Fruit fly (Drosophila melanogaster) whole organism, embryonic: ENCODE results near the gene Trf.
A peak's percentile ranks its signal among the peaks of the same experiment; 100 is the strongest.

Experiments used
- ATbp ChIP-seq: fragments of 200-800 bp; sonication (Bioruptor generic); optimal IDR thresholded peaks from 2 replicates; lab custom pipeline; 2017; ENCODE audit warnings: missing biosample characterization, mild to moderate bottlenecking, missing genetic modification characterization, missing genetic modification reagents
- Atf3 ChIP-seq: fragments of 200-800 bp; sonication (Bioruptor generic); optimal IDR thresholded peaks from 3 replicates; lab custom pipeline; 2016; ENCODE audit warnings: missing biosample characterization, missing genetic modification characterization
- Awh ChIP-seq: fragments of 200-800 bp; sonication (Bioruptor generic); IDR thresholded peaks from 2 replicates; pipeline ENCODE4, ENCODE4 v1.3.6; 2022; ENCODE audit warnings: missing biosample characterization, missing genetic modification characterization
- BtbVII ChIP-seq: fragments of 200-800 bp; sonication (Bioruptor generic); optimal IDR thresholded peaks from 3 replicates; lab custom pipeline; 2017; ENCODE audit warnings: missing biosample characterization, mild to moderate bottlenecking, missing genetic modification characterization
- CG10147 ChIP-seq: fragments of 200-800 bp; sonication (Bioruptor generic); optimal IDR thresholded peaks from 2 replicates; lab custom pipeline; 2019; ENCODE audit warnings: missing biosample characterization, mild to moderate bottlenecking, missing genetic modification characterization, moderate library complexity
- CG11093 ChIP-seq: fragments of 200-800 bp; sonication (Bioruptor generic); IDR thresholded peaks from 3 replicates; pipeline ENCODE4 v1.3.6; 2022; ENCODE audit warnings: missing biosample characterization, missing genetic modification characterization
- CG11247 ChIP-seq: fragments of 200-800 bp; sonication (Bioruptor generic); IDR thresholded peaks from 2 replicates; pipeline ENCODE4 v1.3.6; 2022; ENCODE audit warnings: missing biosample characterization, missing genetic modification characterization
- CG11696 ChIP-seq: fragments of 200-800 bp; sonication (Bioruptor generic); IDR thresholded peaks from 2 replicates; pipeline ENCODE4 v1.3.6; 2022; ENCODE audit warnings: missing biosample characterization, missing genetic modification characterization
- CG12236 ChIP-seq: fragments of 200-800 bp; sonication (Bioruptor generic); optimal IDR thresholded peaks from 2 replicates; lab custom pipeline; 2016; ENCODE audit warnings: missing biosample characterization, missing genetic modification characterization
- CG13894 ChIP-seq: fragments of 200-800 bp; sonication (Bioruptor generic); optimal IDR thresholded peaks from 3 replicates; lab custom pipeline; 2018; ENCODE audit warnings: missing biosample characterization, mild to moderate bottlenecking, missing genetic modification characterization, moderate library complexity
- CG15479 ChIP-seq: fragments of 200-800 bp; sonication (Bioruptor generic); optimal IDR thresholded peaks from 3 replicates; lab custom pipeline; 2019; ENCODE audit warnings: missing biosample characterization, mild to moderate bottlenecking, missing genetic modification characterization, moderate library complexity
- CG16813 ChIP-seq: fragments of 200-800 bp; sonication (Bioruptor generic); IDR thresholded peaks from 3 replicates; pipeline ENCODE4 v1.3.6; 2022; ENCODE audit warnings: missing biosample characterization, missing genetic modification characterization; ENCODE audit not compliant: partially characterized antibody
- CG18262 ChIP-seq: fragments of 200-800 bp; optimal IDR thresholded peaks from 3 replicates; lab custom pipeline; 2019; ENCODE audit warnings: missing biosample characterization, mild to moderate bottlenecking, missing genetic modification characterization, moderate library complexity
- CG2116 ChIP-seq: fragments of 200-800 bp; sonication (Bioruptor generic); optimal IDR thresholded peaks from 3 replicates; lab custom pipeline; 2018; ENCODE audit warnings: missing biosample characterization, mild to moderate bottlenecking, missing genetic modification characterization
- CG2120 ChIP-seq: fragments of 200-800 bp; sonication (Bioruptor generic); optimal IDR thresholded peaks from 3 replicates; lab custom pipeline; 2016; ENCODE audit warnings: missing biosample characterization, missing genetic modification characterization
- CG2202 ChIP-seq: fragments of 200-800 bp; sonication (Bioruptor generic); optimal IDR thresholded peaks from 2 replicates; lab custom pipeline; 2018; ENCODE audit warnings: missing biosample characterization, mild to moderate bottlenecking, missing genetic modification characterization
- CG33213 ChIP-seq: fragments of 200-800 bp; sonication (Bioruptor generic); optimal IDR thresholded peaks from 3 replicates; lab custom pipeline; 2016; ENCODE audit warnings: missing biosample characterization, missing genetic modification characterization
- CG42726 ChIP-seq: fragments of 200-800 bp; sonication (Bioruptor generic); IDR thresholded peaks from 2 replicates; pipeline ENCODE4 v1.3.6; 2022; ENCODE audit warnings: missing biosample characterization, missing genetic modification characterization; ENCODE audit not compliant: partially characterized antibody
- CG6689 ChIP-seq: fragments of 200-800 bp; sonication (Bioruptor generic); IDR thresholded peaks from 2 replicates; pipeline ENCODE4 v1.3.6; 2022; ENCODE audit warnings: missing biosample characterization, missing genetic modification characterization
- CG8478 ChIP-seq: fragments of >200 bp; optimal IDR thresholded peaks from 2 replicates; lab custom pipeline; 2018
- Dref ChIP-seq: fragments of 200-800 bp; sonication (Bioruptor generic); IDR thresholded peaks from 2 replicates; pipeline ENCODE4 v1.3.6; 2022; ENCODE audit warnings: missing biosample characterization, missing genetic modification characterization
- E2f1 ChIP-seq: fragments of 200-800 bp; sonication (Bioruptor generic); IDR thresholded peaks from 2 replicates; pipeline ENCODE4 v1.3.6; 2022; ENCODE audit warnings: missing biosample characterization, missing genetic modification characterization
- Elba2 ChIP-seq: fragments of 200-800 bp; sonication (Bioruptor generic); optimal IDR thresholded peaks from 3 replicates; lab custom pipeline; 2016; ENCODE audit warnings: missing biosample characterization, missing genetic modification characterization
- H2.0 ChIP-seq: fragments of 200-800 bp; sonication (Bioruptor generic); IDR thresholded peaks from 2 replicates; pipeline ENCODE4 v1.3.6; 2022; ENCODE audit warnings: missing biosample characterization, missing genetic modification characterization
- HLH3B ChIP-seq: fragments of 200-800 bp; sonication (Bioruptor generic); IDR thresholded peaks from 2 replicates; pipeline ENCODE4 v1.3.6; 2022; ENCODE audit warnings: missing biosample characterization, missing genetic modification characterization
- HLH54F ChIP-seq: fragments of 200-800 bp; sonication (Bioruptor generic); optimal IDR thresholded peaks from 3 replicates; lab custom pipeline; 2016; ENCODE audit warnings: missing biosample characterization, missing genetic modification characterization
- Hmr ChIP-seq: fragments of 200-800 bp; sonication (Bioruptor generic); optimal IDR thresholded peaks from 3 replicates; lab custom pipeline; 2017; ENCODE audit warnings: mild to moderate bottlenecking, missing biosample characterization, missing genetic modification reagents, missing genetic modification characterization
- Lhr ChIP-seq: fragments of 200-800 bp; sonication (Bioruptor generic); optimal IDR thresholded peaks from 3 replicates; lab custom pipeline; 2017; ENCODE audit warnings: mild to moderate bottlenecking, missing biosample characterization, missing genetic modification reagents, missing genetic modification characterization
- Mad ChIP-seq: fragments of 200-800 bp; sonication (Bioruptor generic); optimal IDR thresholded peaks from 2 replicates; lab custom pipeline; 2016; ENCODE audit warnings: missing biosample characterization, missing genetic modification characterization
- Nf-YA ChIP-seq: fragments of 200-800 bp; sonication (Bioruptor generic); IDR thresholded peaks from 2 replicates; pipeline ENCODE4 v1.3.6; 2022; ENCODE audit warnings: missing biosample characterization, missing genetic modification characterization
- PHDP ChIP-seq: fragments of 200-800 bp; sonication (Bioruptor generic); optimal IDR thresholded peaks from 3 replicates; lab custom pipeline; 2018; ENCODE audit warnings: missing biosample characterization, mild to moderate bottlenecking, missing genetic modification characterization, moderate library complexity
- Ptx1 ChIP-seq: fragments of 200-800 bp; sonication (Bioruptor generic); IDR thresholded peaks from 2 replicates; pipeline ENCODE4 v1.3.6; 2022; ENCODE audit warnings: missing biosample characterization, missing genetic modification characterization
- Ravus ChIP-seq: fragments of 200-800 bp; sonication (Bioruptor generic); IDR thresholded peaks from 2 replicates; pipeline ENCODE4 v1.3.6; 2022; ENCODE audit warnings: missing biosample characterization, missing genetic modification characterization
- Sry-β ChIP-seq: fragments of 200-800 bp; sonication (Bioruptor generic); optimal IDR thresholded peaks from 2 replicates; lab custom pipeline; 2018; ENCODE audit warnings: missing biosample characterization, mild to moderate bottlenecking, missing genetic modification characterization, moderate library complexity
- TFAM ChIP-seq: fragments of 200-800 bp; sonication (Bioruptor generic); optimal IDR thresholded peaks from 2 replicates; lab custom pipeline; 2017; ENCODE audit warnings: missing biosample characterization, missing genetic modification characterization, inconsistent platforms
- ato ChIP-seq: fragments of 200-800 bp; sonication (Bioruptor generic); IDR thresholded peaks from 2 replicates; pipeline ENCODE4 v1.3.6; 2022; ENCODE audit warnings: missing biosample characterization, missing genetic modification characterization; ENCODE audit not compliant: partially characterized antibody
- caup ChIP-seq: fragments of 200-800 bp; sonication (Bioruptor generic); optimal IDR thresholded peaks from 3 replicates; lab custom pipeline; 2017; ENCODE audit warnings: missing biosample characterization, mild to moderate bottlenecking, missing genetic modification characterization, moderate library complexity; ENCODE audit not compliant: severe bottlenecking
- chm ChIP-seq: fragments of 200-800 bp; sonication (Bioruptor generic); IDR thresholded peaks from 2 replicates; pipeline ENCODE4 v1.3.6; 2022; ENCODE audit warnings: missing biosample characterization, missing genetic modification characterization
- danr ChIP-seq: fragments of 200-800 bp; sonication (Bioruptor generic); IDR thresholded peaks from 2 replicates; pipeline ENCODE4 v1.3.6; 2022; ENCODE audit warnings: missing biosample characterization, missing genetic modification characterization
- dimm ChIP-seq: fragments of 200-800 bp; sonication (Bioruptor generic); IDR thresholded peaks from 2 replicates; pipeline ENCODE4 v1.3.6; 2022; ENCODE audit warnings: missing biosample characterization, missing genetic modification characterization
- dpn ChIP-seq, 2 experiments: fragments of 200-800 bp; sonication (Bioruptor generic); optimal IDR thresholded peaks; 3 replicates each; lab custom pipeline; 2016; ENCODE audit warnings: missing biosample characterization in 2 of 2, missing genetic modification characterization in 2 of 2
- gfzf ChIP-seq: fragments of 200-800 bp; sonication (Bioruptor generic); optimal IDR thresholded peaks from 2 replicates; lab custom pipeline; 2016; ENCODE audit warnings: missing biosample characterization, mild to moderate bottlenecking, missing genetic modification characterization, moderate library complexity
- jigr1 ChIP-seq: fragments of 200-800 bp; sonication (Bioruptor generic); IDR thresholded peaks from 3 replicates; pipeline ENCODE4 v1.3.6; 2022; ENCODE audit warnings: missing biosample characterization, missing genetic modification characterization
- klu ChIP-seq: fragments of 200-800 bp; sonication (Bioruptor generic); IDR thresholded peaks from 2 replicates; pipeline ENCODE4 v1.3.6; 2022; ENCODE audit warnings: missing biosample characterization, missing genetic modification characterization
- pita ChIP-seq: fragments of 200-800 bp; sonication (Bioruptor generic); optimal IDR thresholded peaks from 2 replicates; lab custom pipeline; 2017; ENCODE audit warnings: missing biosample characterization, mild to moderate bottlenecking, missing genetic modification characterization
- prd ChIP-seq, 3 experiments: fragments of >200 bp in 2 of 3; fragments of 200-800 bp in 1 of 3; sonication (Bioruptor generic) in 1 of 3; optimal IDR thresholded peaks in 2 of 3; IDR thresholded peaks in 1 of 3; 2 replicates in 2 of 3; 3 replicates in 1 of 3; pipeline versions ENCODE4 v1.3.6 to Lab custom; 2017 to 2022; ENCODE audit warnings: missing biosample characterization in 1 of 3, missing genetic modification characterization in 1 of 3
- sna ChIP-seq: fragments of 200-800 bp; sonication (Bioruptor generic); IDR thresholded peaks from 2 replicates; pipeline ENCODE4 v1.3.6; 2022; ENCODE audit warnings: missing biosample characterization, missing genetic modification characterization; ENCODE audit not compliant: partially characterized antibody
- sqz ChIP-seq: fragments of 200-800 bp; sonication (Bioruptor generic); optimal IDR thresholded peaks from 3 replicates; lab custom pipeline; 2018; ENCODE audit warnings: missing biosample characterization, mild to moderate bottlenecking, missing genetic modification characterization
- trem ChIP-seq: fragments of 200-800 bp; optimal IDR thresholded peaks from 3 replicates; lab custom pipeline; 2019; ENCODE audit warnings: missing biosample characterization, mild to moderate bottlenecking, missing genetic modification characterization, moderate library complexity
- yki ChIP-seq: fragments of >200 bp; optimal IDR thresholded peaks from 3 replicates; lab custom pipeline; 2018

Gene Trf

DNA sequence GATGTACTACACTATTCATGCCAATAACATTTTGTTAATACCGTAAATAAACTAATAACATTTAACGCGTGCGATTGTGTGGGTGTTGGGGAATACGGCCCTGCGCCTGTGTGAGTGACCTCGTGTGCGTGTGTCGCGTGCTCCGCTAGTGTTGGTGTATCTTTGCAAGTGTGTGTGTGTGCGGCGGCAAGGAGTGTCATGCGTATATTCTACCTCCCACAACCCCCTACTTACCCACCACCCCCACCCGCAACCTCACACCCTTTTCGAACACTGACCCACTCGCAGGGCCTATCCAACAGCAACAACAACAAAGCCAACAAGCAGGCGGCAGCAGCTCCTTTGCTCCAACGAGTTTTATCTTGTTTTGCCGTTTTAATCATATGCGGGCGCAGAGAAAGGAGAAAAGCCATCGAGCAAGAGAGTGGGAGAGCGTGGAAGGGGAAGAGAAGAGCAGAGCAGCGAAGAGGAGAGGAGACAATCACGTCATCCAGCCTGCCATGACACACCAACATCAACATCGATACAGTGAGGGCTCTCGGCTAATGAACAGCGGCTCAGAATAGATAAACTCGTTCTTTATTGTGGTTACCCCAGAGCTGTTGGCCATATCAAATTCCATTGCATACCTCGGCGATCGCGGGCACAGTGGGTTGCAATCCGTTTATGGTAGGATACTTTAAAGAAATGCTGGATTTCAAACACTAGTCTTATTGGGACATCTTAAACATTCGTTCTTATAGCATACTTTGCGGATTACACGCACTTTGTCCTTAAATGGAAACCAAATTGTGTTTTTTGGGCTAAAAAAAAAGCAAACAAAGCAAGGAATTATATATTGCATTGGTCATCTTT lies 11.9 kb downstream of the Trf start (continued):
- TF ChIP-seq CG13894 (tag; lab: Kevin White, UChicago) (peak; percentile 59), E2f1 (GFP tag; lab: Robert Waterston, UW) (no peak), CG16813 (no peak), CG2116 (GFP tag; lab: Kevin White, UChicago) (no peak), CG33213 (no peak), yki (lab: Kevin White, UChicago) (peak; percentile 34), TFAM (no peak), CG2202 (no peak), gfzf (GFP tag; lab: Kevin White, UChicago) (no peak), ATbp (GFP tag; lab: Kevin White, UChicago) (no peak), Ravus (GFP tag; lab: Robert Waterston, UW) (no peak), CG11696 (GFP tag; lab: Robert Waterston, UW) (no peak), CG11247 (GFP tag; lab: Robert Waterston, UW) (no peak), ato (GFP tag; lab: Robert Waterston, UW) (no peak), danr (no peak), Awh (no peak), BtbVII (no peak), Atf3 (GFP tag; lab: Kevin White, UChicago) (peak; percentile 47), Lhr (GFP tag; lab: Kevin White, UChicago) (no peak), dpn (GFP tag; optimal IDR thresholded peaks at IDR 0.05; lab: Kevin White, UChicago) (no peak), jigr1 (GFP tag; lab: Robert Waterston, UW) (no peak), CG2120 (GFP tag; lab: Kevin White, UChicago) (peak; percentile 46), sna (no peak), CG10147 (GFP tag; lab: Kevin White, UChicago) (no peak), Mad (GFP tag; lab: Kevin White, UChicago) (no peak), dimm (GFP tag; lab: Robert Waterston, UW) (no peak), Sry-β (GFP tag; lab: Kevin White, UChicago) (no peak), trem (no peak), pita (GFP tag; lab: Kevin White, UChicago) (no peak), HLH54F (GFP tag; lab: Kevin White, UChicago) (no peak), Nf-YA (GFP tag; lab: Robert Waterston, UW) (no peak), caup (no peak), CG8478 (no peak), chm (GFP tag; lab: Robert Waterston, UW) (peak; percentile 29; the same call in 1 of the 2 replicates), sqz (GFP tag; lab: Kevin White, UChicago) (no peak), klu (no peak), CG15479 (GFP tag; lab: Kevin White, UChicago) (no peak), CG12236 (GFP tag; lab: Kevin White, UChicago) (no peak), Dref (no peak), CG6689 (GFP tag; lab: Robert Waterston, UW) (no peak), HLH3B (GFP tag; lab: Robert Waterston, UW) (no peak), PHDP (tag; lab: Kevin White, UChicago) (no peak), CG42726 (GFP tag; lab: Robert Waterston, UW) (no peak), CG18262 (tag; lab: Kevin White, UChicago) (no peak), prd (optimal IDR thresholded peaks at IDR 0.05; lab: Kevin White, UChicago) (no peak), prd (GFP tag; IDR thresholded peaks at IDR 0.05; lab: Robert Waterston, UW) (no peak), Hmr (no peak), Elba2 (peak; percentile 81), CG11093 (no peak), Ptx1 (GFP tag; lab: Robert Waterston, UW) (no peak), H2.0 (no peak)
